Fruit fly (Drosophila melanogaster) whole organism: ENCODE data around the gene CG15365.

Source experiments
- CG8478 ChIP-seq: fragments of >200 bp; optimal IDR thresholded peaks from 2 replicates; lab custom pipeline; 2018; ENCODE audit warnings: inconsistent platforms
- Dll ChIP-seq: fragments of >200 bp; optimal IDR thresholded peaks from 2 replicates; lab custom pipeline; 2017
- EcR ChIP-seq, 2 experiments: fragments of >200 bp; optimal IDR thresholded peaks; 2 replicates each; lab custom pipeline; 2017; ENCODE audit warnings: missing biosample characterization in 2 of 2, missing genetic modification characterization in 2 of 2, missing genetic modification reagents in 2 of 2
- pan ChIP-seq: fragments of >200 bp; optimal IDR thresholded peaks from 2 replicates; lab custom pipeline; 2017
- psq ChIP-seq: fragments of >200 bp; optimal IDR thresholded peaks from 2 replicates; lab custom pipeline; 2017
- usp ChIP-seq: fragments of >200 bp; optimal IDR thresholded peaks from 2 replicates; lab custom pipeline; 2017; ENCODE audit warnings: missing biosample characterization, missing genetic modification characterization, mixed read lengths

- TF ChIP-seq pan (lab: Kevin White, UChicago) (no peak), usp (no peak), psq (no peak), CG8478 (lab: Kevin White, UChicago) (no peak), EcR (GFP tag; optimal IDR thresholded peaks at IDR 0.05; lab: Kevin White, UChicago) (no peak), Dll (lab: Kevin White, UChicago) (no peak)
These were observed 38.4 kb downstream of the CG15365 start for dm6 chrX:9029416-9029815.
